Fruit fly (Drosophila melanogaster): ENCODE measurements around the gene Ttc1.

The Ttc1 gene

dm6 chr3R:16441367-16441923 lies 1.4 kb downstream of the Ttc1 start, which contains the start of gene ema (continued):
- TF ChIP-seq cato (GFP tag; optimal IDR thresholded peaks at IDR 0.05; ENCODE audit: borderline replicate concordance): no peak
- peak; percentile 63 for TF ChIP-seq CG1603 (tag; optimal IDR thresholded peaks at IDR 0.05)
- TF ChIP-seq maf-S (GFP tag; optimal IDR thresholded peaks at IDR 0.05): no peak
- TF ChIP-seq CG10274 (GFP tag; optimal IDR thresholded peaks at IDR 0.05): no peak
- TF ChIP-seq CG6854 (GFP tag; optimal IDR thresholded peaks at IDR 0.05): no peak
- peak; percentile 7 for TF ChIP-seq Sin3A (optimal IDR thresholded peaks at IDR 0.05)
- TF ChIP-seq pfk (GFP tag; optimal IDR thresholded peaks at IDR 0.05): no peak
- TF ChIP-seq CG12942 (GFP tag; optimal IDR thresholded peaks at IDR 0.05): peak; percentile 3
- no peak for TF ChIP-seq H15 (GFP tag; IDR thresholded peaks at IDR 0.05)
- no peak for TF ChIP-seq CG10366 (GFP tag; IDR thresholded peaks at IDR 0.05)
- no peak for TF ChIP-seq lola (GFP tag; optimal IDR thresholded peaks at IDR 0.05)
- peak; percentile 97 for TF ChIP-seq CG17385 (GFP tag; optimal IDR thresholded peaks at IDR 0.05)
- no peak for TF ChIP-seq CG31365 (tag; optimal IDR thresholded peaks at IDR 0.05)
- TF ChIP-seq schlank (tag; optimal IDR thresholded peaks at IDR 0.05): no peak
- TF ChIP-seq run (tag; optimal IDR thresholded peaks at IDR 0.05): no peak
- TF ChIP-seq D19A (tag; optimal IDR thresholded peaks at IDR 0.05): no peak
- TF ChIP-seq CG2199 (GFP tag; IDR thresholded peaks at IDR 0.05): no peak
- no peak for TF ChIP-seq Dip3 (GFP tag; optimal IDR thresholded peaks at IDR 0.05)
- peak; percentile 17 for TF ChIP-seq CG18262 (tag; optimal IDR thresholded peaks at IDR 0.05)
- TF ChIP-seq cwo (GFP tag; optimal IDR thresholded peaks at IDR 0.05): no peak
- no peak for TF ChIP-seq Dip2 (GFP tag; IDR thresholded peaks at IDR 0.05)
- no peak for TF ChIP-seq Hmx (GFP tag; optimal IDR thresholded peaks at IDR 0.05)
- no peak for TF ChIP-seq yki (optimal IDR thresholded peaks at IDR 0.05)
- TF ChIP-seq CG15696 (tag; optimal IDR thresholded peaks at IDR 0.05): no peak
- no peak for TF ChIP-seq Gsc (GFP tag; IDR thresholded peaks at IDR 0.05)
- no peak for TF ChIP-seq Dfd (GFP tag; optimal IDR thresholded peaks at IDR 0.05)
- peak; percentile 54 to 95 for TF ChIP-seq crp (GFP tag; optimal IDR thresholded peaks at IDR 0.05)
- no peak for TF ChIP-seq CG4730 (GFP tag; IDR thresholded peaks at IDR 0.05)
- no peak for TF ChIP-seq eve (GFP tag; optimal IDR thresholded peaks at IDR 0.05)
- TF ChIP-seq BEAF-32 (GFP tag; optimal IDR thresholded peaks at IDR 0.05): peak; percentile 41
- no peak for TF ChIP-seq CG8359 (GFP tag; optimal IDR thresholded peaks at IDR 0.05; ENCODE audit: borderline replicate concordance)
- no peak for TF ChIP-seq salm (tag; optimal IDR thresholded peaks at IDR 0.05)
- TF ChIP-seq Oaz (GFP tag; IDR thresholded peaks at IDR 0.05): no peak
- 0 out of 3 replicates have a peak, but pooled peaks have one; percentile 38 for TF ChIP-seq Dbx (GFP tag; IDR thresholded peaks at IDR 0.05)
- TF ChIP-seq HLHmδ (GFP tag; optimal IDR thresholded peaks at IDR 0.05): no peak
- TF ChIP-seq CG14860 (GFP tag; IDR thresholded peaks at IDR 0.05; ENCODE audit: partially characterized antibody): no peak
- TF ChIP-seq kay (GFP tag; optimal IDR thresholded peaks at IDR 0.05): no peak
- TF ChIP-seq Hsf (GFP tag; optimal IDR thresholded peaks at IDR 0.05): peak; percentile 39
- no peak for TF ChIP-seq unpg (GFP tag; optimal IDR thresholded peaks at IDR 0.05)
- TF ChIP-seq CG15011 (GFP tag; optimal IDR thresholded peaks at IDR 0.05): no peak
- TF ChIP-seq exex (tag; optimal IDR thresholded peaks at IDR 0.05): no peak
- no peak for TF ChIP-seq fd96Cb (tag; optimal IDR thresholded peaks at IDR 0.05)
- 0 out of 2 replicates have a peak, but pooled peaks have one; percentile 10 for TF ChIP-seq CG2129 (GFP tag; IDR thresholded peaks at IDR 0.05; ENCODE audit: partially characterized antibody)
- no peak for TF ChIP-seq CG6689 (GFP tag; IDR thresholded peaks at IDR 0.05)
- no peak for TF ChIP-seq bcd (GFP tag; optimal IDR thresholded peaks at IDR 0.05)
- TF ChIP-seq otp (GFP tag; IDR thresholded peaks at IDR 0.05): no peak
- no peak for TF ChIP-seq mld (GFP tag; IDR thresholded peaks at IDR 0.05; ENCODE audit: partially characterized antibody)
- TF ChIP-seq tup (GFP tag; optimal IDR thresholded peaks at IDR 0.05): no peak
- TF ChIP-seq Elba2 (GFP tag; optimal IDR thresholded peaks at IDR 0.05): no peak
- no peak for TF ChIP-seq CG11247 (GFP tag; IDR thresholded peaks at IDR 0.05)
- TF ChIP-seq tx (GFP tag; optimal IDR thresholded peaks at IDR 0.05): no peak

All from whole organism, embryonic.